Fruit fly (Drosophila melanogaster) whole organism, embryonic: ENCODE data around the gene tai.

Experiments used
- Atf6 ChIP-seq: fragments of 200-800 bp; sonication (Bioruptor generic); IDR thresholded peaks from 2 replicates; pipeline ENCODE4 v1.3.6; 2022; ENCODE audit warnings: missing biosample characterization, missing genetic modification characterization
- CG11504 ChIP-seq: fragments of 200-800 bp; sonication (Bioruptor generic); optimal IDR thresholded peaks from 3 replicates; lab custom pipeline; 2019; ENCODE audit warnings: missing biosample characterization, mild to moderate bottlenecking, missing genetic modification characterization, moderate library complexity
- CG11723 ChIP-seq: fragments of 200-800 bp; sonication (Bioruptor generic); optimal IDR thresholded peaks from 2 replicates; lab custom pipeline; 2017; ENCODE audit warnings: missing biosample characterization, mild to moderate bottlenecking, missing genetic modification characterization
- CG12219 ChIP-seq: fragments of 200-800 bp; sonication (Bioruptor generic); optimal IDR thresholded peaks from 3 replicates; lab custom pipeline; 2018; ENCODE audit warnings: missing biosample characterization, mild to moderate bottlenecking, missing genetic modification characterization
- CG1233 ChIP-seq: fragments of 200-800 bp; sonication (Bioruptor generic); optimal IDR thresholded peaks from 4 replicates; lab custom pipeline; 2018; ENCODE audit warnings: missing biosample characterization, mild to moderate bottlenecking, missing genetic modification characterization
- CG14014 ChIP-seq: fragments of 200-800 bp; sonication (Bioruptor generic); IDR thresholded peaks from 2 replicates; pipeline ENCODE4 v1.3.6; 2022; ENCODE audit warnings: missing biosample characterization, missing genetic modification characterization
- CG14710 ChIP-seq: fragments of 200-800 bp; sonication (Bioruptor generic); optimal IDR thresholded peaks from 3 replicates; lab custom pipeline; 2019; ENCODE audit warnings: missing biosample characterization, mild to moderate bottlenecking, missing genetic modification characterization, moderate library complexity
- CG14965 ChIP-seq: fragments of 200-800 bp; sonication (Bioruptor generic); optimal IDR thresholded peaks from 2 replicates; lab custom pipeline; 2016; ENCODE audit warnings: missing biosample characterization, missing genetic modification characterization, borderline replicate concordance
- CG15073 ChIP-seq: fragments of 200-800 bp; sonication (Bioruptor generic); optimal IDR thresholded peaks from 2 replicates; lab custom pipeline; 2016; ENCODE audit warnings: missing biosample characterization, missing genetic modification characterization
- CG15479 ChIP-seq: fragments of 200-800 bp; sonication (Bioruptor generic); optimal IDR thresholded peaks from 3 replicates; lab custom pipeline; 2019; ENCODE audit warnings: missing biosample characterization, mild to moderate bottlenecking, missing genetic modification characterization, moderate library complexity
- CG15696 ChIP-seq: fragments of 200-800 bp; sonication (Bioruptor generic); optimal IDR thresholded peaks from 2 replicates; lab custom pipeline; 2019; ENCODE audit warnings: missing biosample characterization, mild to moderate bottlenecking, missing genetic modification characterization, moderate library complexity
- CG17385 ChIP-seq: fragments of 200-800 bp; sonication (Bioruptor generic); optimal IDR thresholded peaks from 3 replicates; lab custom pipeline; 2018; ENCODE audit warnings: missing biosample characterization, mild to moderate bottlenecking, missing genetic modification characterization
- CG2120 ChIP-seq: fragments of 200-800 bp; sonication (Bioruptor generic); optimal IDR thresholded peaks from 3 replicates; lab custom pipeline; 2016; ENCODE audit warnings: missing biosample characterization, missing genetic modification characterization
- CG2199 ChIP-seq: fragments of 200-800 bp; sonication (Bioruptor generic); IDR thresholded peaks from 3 replicates; pipeline ENCODE4 v1.3.6; 2022; ENCODE audit warnings: missing biosample characterization, missing genetic modification characterization
- CG2202 ChIP-seq: fragments of 200-800 bp; sonication (Bioruptor generic); optimal IDR thresholded peaks from 2 replicates; lab custom pipeline; 2018; ENCODE audit warnings: missing biosample characterization, mild to moderate bottlenecking, missing genetic modification characterization
- CG33557 ChIP-seq: fragments of 200-800 bp; sonication (Bioruptor generic); optimal IDR thresholded peaks from 2 replicates; lab custom pipeline; 2019; ENCODE audit warnings: missing biosample characterization, mild to moderate bottlenecking, missing genetic modification characterization, moderate library complexity
- CG6791 ChIP-seq: fragments of 200-800 bp; sonication (Bioruptor generic); IDR thresholded peaks from 3 replicates; pipeline ENCODE4 v1.3.6; 2022; ENCODE audit warnings: missing biosample characterization, missing genetic modification characterization; ENCODE audit not compliant: partially characterized antibody
- CG7839 ChIP-seq: fragments of 200-800 bp; sonication (Bioruptor generic); optimal IDR thresholded peaks from 3 replicates; lab custom pipeline; 2018; ENCODE audit warnings: missing biosample characterization, mild to moderate bottlenecking, missing genetic modification characterization, moderate library complexity
- CG8478 ChIP-seq: fragments of >200 bp; optimal IDR thresholded peaks from 2 replicates; lab custom pipeline; 2018
- CG8924 ChIP-seq: fragments of 200-800 bp; optimal IDR thresholded peaks from 3 replicates; lab custom pipeline; 2019; ENCODE audit warnings: missing biosample characterization, mild to moderate bottlenecking, missing genetic modification characterization, moderate library complexity
- CG8944 ChIP-seq: fragments of 200-800 bp; sonication (Bioruptor generic); optimal IDR thresholded peaks from 3 replicates; lab custom pipeline; 2016; ENCODE audit warnings: missing biosample characterization, missing genetic modification characterization
- CG9215 ChIP-seq: fragments of 200-800 bp; sonication (Bioruptor generic); IDR thresholded peaks from 2 replicates; pipeline ENCODE4 v1.3.6; 2022; ENCODE audit warnings: missing biosample characterization, missing genetic modification characterization
- CG9727 ChIP-seq: fragments of 200-800 bp; sonication (Bioruptor generic); optimal IDR thresholded peaks from 3 replicates; lab custom pipeline; 2017; ENCODE audit warnings: missing biosample characterization, mild to moderate bottlenecking, missing genetic modification characterization
- CG9876 ChIP-seq: fragments of 200-800 bp; sonication (Bioruptor generic); optimal IDR thresholded peaks from 2 replicates; lab custom pipeline; 2016; ENCODE audit warnings: missing biosample characterization, missing genetic modification characterization
- Kr ChIP-seq: fragments of 200-800 bp; sonication (Bioruptor generic); optimal IDR thresholded peaks from 2 replicates; lab custom pipeline; 2017; ENCODE audit warnings: missing biosample characterization, mild to moderate bottlenecking, missing genetic modification characterization
- Med ChIP-seq: fragments of 200-800 bp; sonication (Bioruptor generic); peaks from one replicate; lab custom pipeline; 2016; ENCODE audit warnings: missing biosample characterization, missing genetic modification characterization, mild to moderate bottlenecking, inconsistent platforms, moderate library complexity
- Meics ChIP-seq: fragments of 200-800 bp; sonication (Bioruptor generic); optimal IDR thresholded peaks from 2 replicates; lab custom pipeline; 2017; ENCODE audit warnings: missing biosample characterization, mild to moderate bottlenecking, missing genetic modification characterization
- NC2α ChIP-seq: fragments of 200-800 bp; sonication (Bioruptor generic); optimal IDR thresholded peaks from 2 replicates; lab custom pipeline; 2016; ENCODE audit warnings: missing biosample characterization, missing genetic modification characterization
- NC2β ChIP-seq: fragments of 200-800 bp; sonication (Bioruptor generic); optimal IDR thresholded peaks from 2 replicates; lab custom pipeline; 2016; ENCODE audit warnings: missing biosample characterization, missing genetic modification characterization
- PHDP ChIP-seq: fragments of 200-800 bp; sonication (Bioruptor generic); optimal IDR thresholded peaks from 3 replicates; lab custom pipeline; 2018; ENCODE audit warnings: missing biosample characterization, mild to moderate bottlenecking, missing genetic modification characterization, moderate library complexity
- Pdp1 ChIP-seq, 2 experiments: fragments of 200-800 bp; sonication (Bioruptor generic); optimal IDR thresholded peaks; 3 replicates each; lab custom pipeline; 2016; ENCODE audit warnings: missing biosample characterization in 2 of 2, missing genetic modification characterization in 2 of 2, mild to moderate bottlenecking in 1 of 2, moderate library complexity in 1 of 2
- Ptx1 ChIP-seq: fragments of 200-800 bp; sonication (Bioruptor generic); IDR thresholded peaks from 2 replicates; pipeline ENCODE4 v1.3.6; 2022; ENCODE audit warnings: missing biosample characterization, missing genetic modification characterization
- Spps ChIP-seq: fragments of 200-800 bp; sonication (Bioruptor generic); optimal IDR thresholded peaks from 2 replicates; lab custom pipeline; 2018; ENCODE audit warnings: missing biosample characterization, mild to moderate bottlenecking, missing genetic modification characterization
- Sry-δ ChIP-seq: fragments of 200-800 bp; sonication (Bioruptor generic); optimal IDR thresholded peaks from 2 replicates; lab custom pipeline; 2016; ENCODE audit warnings: missing biosample characterization, missing genetic modification characterization
- ash1 ChIP-seq: fragments of 200-800 bp; sonication (Bioruptor generic); optimal IDR thresholded peaks from 2 replicates; lab custom pipeline; 2018; ENCODE audit warnings: missing biosample characterization, mild to moderate bottlenecking, missing genetic modification characterization
- bcd ChIP-seq: fragments of 200-800 bp; sonication (Bioruptor generic); optimal IDR thresholded peaks from 2 replicates; lab custom pipeline; 2017; ENCODE audit warnings: missing biosample characterization, mild to moderate bottlenecking, missing genetic modification characterization
- cas ChIP-seq: fragments of 200-800 bp; sonication (Bioruptor generic); IDR thresholded peaks from 2 replicates; pipeline ENCODE4 v1.3.6; 2022; ENCODE audit warnings: missing biosample characterization, missing genetic modification characterization
- chm ChIP-seq: fragments of 200-800 bp; sonication (Bioruptor generic); IDR thresholded peaks from 2 replicates; pipeline ENCODE4 v1.3.6; 2022; ENCODE audit warnings: missing biosample characterization, missing genetic modification characterization
- dmrt11E ChIP-seq: fragments of 200-800 bp; sonication (Bioruptor generic); optimal IDR thresholded peaks from 3 replicates; lab custom pipeline; 2018; ENCODE audit warnings: missing biosample characterization, mild to moderate bottlenecking, missing genetic modification characterization, moderate library complexity
- lbe ChIP-seq: fragments of 200-800 bp; sonication (Bioruptor generic); optimal IDR thresholded peaks from 2 replicates; lab custom pipeline; 2016; ENCODE audit warnings: missing biosample characterization, mild to moderate bottlenecking, missing genetic modification characterization
- luna ChIP-seq: fragments of 200-800 bp; sonication (Bioruptor generic); optimal IDR thresholded peaks from 2 replicates; lab custom pipeline; 2016; ENCODE audit warnings: missing biosample characterization, missing genetic modification characterization
- mirr ChIP-seq: fragments of 200-800 bp; sonication (Bioruptor generic); optimal IDR thresholded peaks from 3 replicates; lab custom pipeline; 2018; ENCODE audit warnings: missing biosample characterization, mild to moderate bottlenecking, missing genetic modification characterization
- nom ChIP-seq: fragments of 200-800 bp; sonication (Bioruptor generic); optimal IDR thresholded peaks from 2 replicates; lab custom pipeline; 2017; ENCODE audit warnings: missing biosample characterization, missing genetic modification characterization, mild to moderate bottlenecking, moderate library complexity, missing genetic modification reagents
- run ChIP-seq: fragments of 200-800 bp; sonication (Bioruptor generic); optimal IDR thresholded peaks from 3 replicates; lab custom pipeline; 2018; ENCODE audit warnings: missing biosample characterization, mild to moderate bottlenecking, missing genetic modification characterization
- sens ChIP-seq: fragments of 200-800 bp; sonication (Bioruptor generic); peaks from one replicate; lab custom pipeline; 2016; ENCODE audit warnings: missing biosample characterization, missing genetic modification characterization
- slbo ChIP-seq: fragments of 200-800 bp; sonication (Bioruptor generic); IDR thresholded peaks from 2 replicates; pipeline ENCODE4 v1.3.6; 2022; ENCODE audit warnings: missing biosample characterization, missing genetic modification characterization
- tap ChIP-seq: fragments of 200-800 bp; optimal IDR thresholded peaks from 3 replicates; lab custom pipeline; 2019; ENCODE audit warnings: missing biosample characterization, mild to moderate bottlenecking, missing genetic modification characterization, moderate library complexity
- tll ChIP-seq, 2 experiments: fragments of 200-800 bp in 1 of 2; fragments of >200 bp in 1 of 2; sonication (Bioruptor generic) in 1 of 2; optimal IDR thresholded peaks; 2 replicates each; lab custom pipeline; 2017 to 2019; ENCODE audit warnings: missing biosample characterization in 2 of 2, missing genetic modification characterization in 2 of 2, mild to moderate bottlenecking in 1 of 2, moderate library complexity in 1 of 2

Gene tai

dm6 chr2L:9187524-9187923, 20.9 kb downstream of the tai start (continued):
- TF ChIP-seq CG6791 (GFP tag; lab: Robert Waterston, UW) = no peak
- TF ChIP-seq lbe (GFP tag; lab: Kevin White, UChicago) = peak; percentile 4
- no peak for TF ChIP-seq CG11504 (tag; lab: Kevin White, UChicago)
- peak; percentile 3 for TF ChIP-seq CG17385
- peak; percentile 11 for TF ChIP-seq CG2120
- TF ChIP-seq Atf6 = 0 out of 2 replicates have a peak, but pooled peaks have one; percentile 14
- no peak for TF ChIP-seq CG9876
- no peak for TF ChIP-seq mirr
- TF ChIP-seq tap (tag; lab: Kevin White, UChicago) = no peak
- TF ChIP-seq Med (GFP tag; lab: Kevin White, UChicago) = peak; percentile 21
- no peak for TF ChIP-seq CG1233 (GFP tag; lab: Kevin White, UChicago)
- no peak for TF ChIP-seq CG8478

- no peak for TF ChIP-seq CG15073
- no peak for TF ChIP-seq Ptx1
- no peak for TF ChIP-seq CG8924 (tag; lab: Kevin White, UChicago)
- TF ChIP-seq slbo (GFP tag; lab: Robert Waterston, UW) = no peak
- peak in 1 of 2 experiments; percentile 84 for TF ChIP-seq Pdp1 (GFP tag; optimal IDR thresholded peaks at IDR 0.05; lab: Kevin White, UChicago)
- 0 out of 2 replicates have a peak, but pooled peaks have one; percentile 6 for TF ChIP-seq CG14014 (GFP tag; lab: Robert Waterston, UW)
- no peak for TF ChIP-seq CG7839
Observed at dm6 chr2L:9188855-9189254, 22.3 kb downstream of the tai start.

dm6 chr2L:9189272-9189671, 22.7 kb downstream of the tai start:
- TF ChIP-seq CG9727 (peak; percentile 43), CG2202 (tag; lab: Kevin White, UChicago) (peak; percentile 19), run (no peak), CG14710 (tag; lab: Kevin White, UChicago) (peak; percentile 1), tll (GFP tag; optimal IDR thresholded peaks at IDR 0.05; lab: Kevin White, UChicago) (peak in 1 of 2 experiments; percentile 8), CG33557 (GFP tag; lab: Kevin White, UChicago) (peak; percentile 36), Kr (GFP tag; lab: Kevin White, UChicago) (peak; percentile 24), CG15696 (tag; lab: Kevin White, UChicago) (peak; percentile 59), CG2199 (0 out of 3 replicates have a peak, but pooled peaks have one; percentile 9), sens (GFP tag; lab: Kevin White, UChicago) (peak; percentile 33), CG14965 (GFP tag; lab: Kevin White, UChicago) (no peak), CG15479 (peak; percentile 17), luna (no peak)

DNA sequence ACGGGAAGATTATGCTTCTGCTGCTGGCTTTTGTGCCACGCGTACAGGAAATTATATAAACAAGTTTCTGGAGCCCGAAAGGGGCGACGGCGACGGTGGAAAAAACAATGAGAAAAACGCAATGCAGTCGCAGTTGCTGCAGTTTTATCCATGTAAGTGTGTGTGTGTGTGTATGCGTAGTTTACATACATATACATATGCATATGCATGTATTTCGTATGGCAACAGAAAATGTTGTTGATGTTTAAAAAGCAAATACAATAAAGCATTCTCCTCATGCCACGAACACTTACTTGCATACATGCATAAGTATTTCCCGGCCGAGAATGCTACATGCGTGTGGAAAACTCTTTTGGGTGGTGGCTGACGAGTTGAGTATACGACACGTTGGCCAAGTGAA, 23.7 kb downstream of the tai start:
- TF ChIP-seq PHDP (tag; lab: Kevin White, UChicago) = peak; percentile 43
- no peak for TF ChIP-seq cas (GFP tag; lab: Robert Waterston, UW)
- TF ChIP-seq CG7839 = no peak
- TF ChIP-seq CG11723 (GFP tag; lab: Kevin White, UChicago) = peak; percentile 41
- TF ChIP-seq Meics (GFP tag; lab: Kevin White, UChicago) = no peak
- peak; percentile 10 for TF ChIP-seq NC2α (GFP tag; lab: Kevin White, UChicago)
- peak; percentile 2 for TF ChIP-seq bcd (GFP tag; lab: Kevin White, UChicago)
- TF ChIP-seq CG11504 (tag; lab: Kevin White, UChicago) = peak; percentile 17
- TF ChIP-seq dmrt11E (tag; lab: Kevin White, UChicago) = peak; percentile 52
- no peak for TF ChIP-seq ash1 (GFP tag; lab: Kevin White, UChicago)
- TF ChIP-seq CG1233 (GFP tag; lab: Kevin White, UChicago) = peak; percentile 55
- TF ChIP-seq CG9215 (GFP tag; lab: Robert Waterston, UW) = no peak
- TF ChIP-seq Spps (tag; lab: Kevin White, UChicago) = peak; percentile 28
- peak; percentile 13 to 65 for TF ChIP-seq Pdp1 (GFP tag; optimal IDR thresholded peaks at IDR 0.05; lab: Kevin White, UChicago)
- peak; percentile 64 for TF ChIP-seq nom (GFP tag; lab: Kevin White, UChicago)
- no peak for TF ChIP-seq Sry-δ
- no peak for TF ChIP-seq CG12219 (GFP tag; lab: Kevin White, UChicago)
- 0 out of 2 replicates have a peak, but pooled peaks have one; percentile 53 for TF ChIP-seq chm (GFP tag; lab: Robert Waterston, UW)
- peak; percentile 37 for TF ChIP-seq CG8944 (GFP tag; lab: Kevin White, UChicago)
- peak; percentile 24 for TF ChIP-seq NC2β (GFP tag; lab: Kevin White, UChicago)
